Worm (Caenorhabditis elegans) whole organism, L4 larva: ENCODE results near the gene npr-18.
"Not testable (repeated sequence)": the region's sequence is repeated elsewhere in the genome, so short reads cannot be mapped to it uniquely, and the experiment has no call there.

Experiments used
- D1046.2 ChIP-seq: fragments of 200-800 bp; sonication (Bioruptor generic); IDR thresholded peaks from 2 replicates; pipeline ENCODE4 v1.3.6; 2022; ENCODE audit warnings: missing genetic modification characterization, missing compliant biosample characterization
- F10B5.3 ChIP-seq: sonication (generic microtip); optimal IDR thresholded peaks from 2 replicates; lab custom pipeline; 2016; ENCODE audit warnings: mild to moderate bottlenecking, missing genetic modification characterization, missing compliant biosample characterization
- F26F4.8 ChIP-seq: fragments of 200-800 bp; sonication (Bioruptor generic); conservative IDR thresholded peaks from 2 replicates; pipeline ENCODE4 v1.3.6; 2022; ENCODE audit warnings: missing genetic modification characterization, missing compliant biosample characterization
- F37D6.2 ChIP-seq: sonication (generic microtip); optimal IDR thresholded peaks from 2 replicates; lab custom pipeline; 2016; ENCODE audit warnings: mild to moderate bottlenecking, missing genetic modification characterization, missing compliant biosample characterization
- T20F7.1 ChIP-seq: fragments of 200-800 bp; sonication (Bioruptor generic); optimal IDR thresholded peaks from 2 replicates; lab custom pipeline; 2018; ENCODE audit warnings: mild to moderate bottlenecking, missing genetic modification characterization, missing compliant biosample characterization
- Y105C5A.15 ChIP-seq: fragments of 200-800 bp; sonication (Bioruptor generic); IDR thresholded peaks from 2 replicates; pipeline ENCODE4 v1.3.6; 2022; ENCODE audit warnings: missing genetic modification characterization, missing compliant biosample characterization
- Y5F2A.4 ChIP-seq: fragments of 200-800 bp; sonication (Bioruptor generic); optimal IDR thresholded peaks from 2 replicates; lab custom pipeline; 2018; ENCODE audit warnings: mild to moderate bottlenecking, missing genetic modification characterization, missing compliant biosample characterization
- Y75B8A.6 ChIP-seq: fragments of 200-800 bp; sonication (Bioruptor generic); IDR thresholded peaks from 2 replicates; pipeline ENCODE4 v1.3.6; 2022; ENCODE audit warnings: missing genetic modification reagents, missing genetic modification characterization, missing compliant biosample characterization
- ZK337.2 ChIP-seq: fragments of 200-800 bp; sonication (Bioruptor generic); IDR thresholded peaks from 2 replicates; pipeline ENCODE4 v1.3.6; 2022; ENCODE audit warnings: missing genetic modification reagents, missing genetic modification characterization, missing compliant biosample characterization
- aha-1 ChIP-seq: fragments of 150-350 bp; peaks from one replicate; lab custom pipeline; 2014; ENCODE audit warnings: missing biosample characterization, missing genetic modification characterization
- ceh-32 ChIP-seq: sonication (generic microtip); optimal IDR thresholded peaks from 2 replicates; lab custom pipeline; 2016; ENCODE audit warnings: mild to moderate bottlenecking, missing genetic modification characterization, missing compliant biosample characterization; ENCODE audit not compliant: poor library complexity
- ces-1 ChIP-seq: fragments of 150-350 bp; sonication (generic microtip); optimal IDR thresholded peaks from 4 replicates; lab custom pipeline; 2014; ENCODE audit warnings: missing biosample characterization, missing genetic modification reagents, missing genetic modification characterization
- cey-2 ChIP-seq: sonication (generic microtip); optimal IDR thresholded peaks from 3 replicates; lab custom pipeline; 2017; ENCODE audit warnings: missing genetic modification characterization, mild to moderate bottlenecking, missing compliant biosample characterization, antibody characterized with exemption, borderline replicate concordance; ENCODE audit not compliant: insufficient read depth
- daf-8 ChIP-seq: fragments of 200-800 bp; sonication (Bioruptor generic); IDR thresholded peaks from 2 replicates; pipeline ENCODE4 v1.3.6; 2022; ENCODE audit warnings: missing genetic modification characterization, missing compliant biosample characterization
- dmd-8 ChIP-seq: fragments of 200-800 bp; sonication (Bioruptor generic); IDR thresholded peaks from 2 replicates; pipeline ENCODE4 v1.3.6; 2022; ENCODE audit warnings: missing genetic modification characterization, missing compliant biosample characterization
- dmd-9 ChIP-seq: fragments of 200-800 bp; sonication (Bioruptor generic); IDR thresholded peaks from 2 replicates; pipeline ENCODE4 v1.3.6; 2022; ENCODE audit warnings: missing genetic modification reagents, missing genetic modification characterization, missing compliant biosample characterization
- dpl-1 ChIP-seq: fragments of 150-350 bp; optimal IDR thresholded peaks from 2 replicates; lab custom pipeline; 2014; ENCODE audit warnings: missing biosample characterization, missing genetic modification reagents, missing genetic modification characterization
- egl-43 ChIP-seq: fragments of 200-800 bp; sonication (Bioruptor generic); IDR thresholded peaks from 2 replicates; pipeline ENCODE4 v1.3.6; 2022; ENCODE audit warnings: missing genetic modification reagents, missing genetic modification characterization, missing compliant biosample characterization
- fkh-10 ChIP-seq: fragments of 150-350 bp; optimal IDR thresholded peaks from 2 replicates; lab custom pipeline; 2014; ENCODE audit warnings: missing biosample characterization, missing genetic modification reagents, missing genetic modification characterization
- gei-8 ChIP-seq: fragments of 200-800 bp; sonication (Bioruptor generic); optimal IDR thresholded peaks from 2 replicates; lab custom pipeline; 2018; ENCODE audit warnings: mild to moderate bottlenecking, missing genetic modification characterization, missing compliant biosample characterization
- lim-7 ChIP-seq: fragments of 200-800 bp; sonication (Bioruptor generic); IDR thresholded peaks from 2 replicates; pipeline ENCODE4 v1.3.6; 2022; ENCODE audit warnings: missing genetic modification characterization, missing compliant biosample characterization
- lsy-2 ChIP-seq, 2 experiments: fragments of 150-350 bp in 1 of 2; sonication (generic microtip) in 1 of 2; optimal IDR thresholded peaks; 2 replicates each; lab custom pipeline; 2014 to 2017; ENCODE audit warnings: missing biosample characterization in 2 of 2, missing genetic modification characterization in 2 of 2
- mes-2 ChIP-seq: sonication (generic microtip); optimal IDR thresholded peaks from 2 replicates; lab custom pipeline; 2016; ENCODE audit warnings: missing genotype, mild to moderate bottlenecking, missing genetic modification characterization, missing compliant biosample characterization; ENCODE audit not compliant: poor library complexity, severe bottlenecking
- nhr-11 ChIP-seq: fragments of 150-350 bp; optimal IDR thresholded peaks from 2 replicates; lab custom pipeline; 2014; ENCODE audit warnings: missing biosample characterization, missing genetic modification characterization
- nhr-111 ChIP-seq: fragments of 200-800 bp; sonication (Bioruptor generic); optimal IDR thresholded peaks from 2 replicates; lab custom pipeline; 2018; ENCODE audit warnings: mild to moderate bottlenecking, missing genetic modification characterization, missing compliant biosample characterization
- nhr-28 ChIP-seq: fragments of 150-350 bp; optimal IDR thresholded peaks from 2 replicates; lab custom pipeline; 2014; ENCODE audit warnings: missing biosample characterization, missing genetic modification characterization
- nhr-41 ChIP-seq: fragments of 200-800 bp; sonication (Bioruptor generic); IDR thresholded peaks from 2 replicates; pipeline ENCODE4 v1.3.6; 2022; ENCODE audit warnings: missing genetic modification reagents, missing genetic modification characterization, missing compliant biosample characterization
- nhr-48 ChIP-seq: sonication (generic microtip); optimal IDR thresholded peaks from 2 replicates; lab custom pipeline; 2016; ENCODE audit warnings: mild to moderate bottlenecking, missing genetic modification characterization, missing compliant biosample characterization
- pha-4 ChIP-seq, 2 experiments: fragments of 150-350 bp in 1 of 2; fragments of 200-800 bp in 1 of 2; sonication (Bioruptor generic) in 1 of 2; IDR thresholded peaks in 1 of 2; optimal IDR thresholded peaks in 1 of 2; 2 replicates each; pipeline versions ENCODE4 v1.3.6 to Lab custom; 2014 to 2022; ENCODE audit warnings: missing genetic modification characterization in 2 of 2, missing genetic modification reagents in 2 of 2, missing biosample characterization in 1 of 2, missing compliant biosample characterization in 1 of 2
- php-3 ChIP-seq: fragments of 200-800 bp; sonication (Bioruptor generic); IDR thresholded peaks from 2 replicates; pipeline ENCODE4 v1.3.6; 2022; ENCODE audit warnings: missing genetic modification reagents, missing genetic modification characterization, missing compliant biosample characterization
- rbr-2 ChIP-seq: sonication (generic microtip); optimal IDR thresholded peaks from 2 replicates; lab custom pipeline; 2016; ENCODE audit warnings: missing genotype, missing genetic modification characterization, missing compliant biosample characterization
- saeg-2 ChIP-seq: fragments of 200-800 bp; sonication (Bioruptor generic); IDR thresholded peaks from 2 replicates; pipeline ENCODE4 v1.3.6; 2022; ENCODE audit warnings: missing genetic modification reagents, missing genetic modification characterization, missing compliant biosample characterization
- sdz-12 ChIP-seq: fragments of 200-800 bp; sonication (Bioruptor generic); optimal IDR thresholded peaks from 2 replicates; lab custom pipeline; 2018; ENCODE audit warnings: mild to moderate bottlenecking, missing genetic modification characterization, missing compliant biosample characterization
- set-16 ChIP-seq: fragments of 200-800 bp; sonication (Bioruptor generic); IDR thresholded peaks from 2 replicates; pipeline ENCODE4 v1.3.6; 2022; ENCODE audit warnings: missing genetic modification reagents, missing genetic modification characterization, missing compliant biosample characterization
- spr-1 ChIP-seq: sonication (generic microtip); optimal IDR thresholded peaks from 2 replicates; lab custom pipeline; 2016; ENCODE audit warnings: mild to moderate bottlenecking, missing genetic modification characterization, missing compliant biosample characterization
- spr-3 ChIP-seq: fragments of 200-800 bp; sonication (Bioruptor generic); optimal IDR thresholded peaks from 2 replicates; lab custom pipeline; 2018; ENCODE audit warnings: mild to moderate bottlenecking, missing genetic modification characterization, missing compliant biosample characterization
- tag-97 ChIP-seq: fragments of 200-800 bp; sonication (Bioruptor generic); IDR thresholded peaks from 2 replicates; pipeline ENCODE4 v1.3.6; 2022; ENCODE audit warnings: missing genetic modification characterization, missing compliant biosample characterization
- vab-7 ChIP-seq: fragments of 200-800 bp; sonication (Bioruptor generic); IDR thresholded peaks from 2 replicates; pipeline ENCODE4 v1.3.6; 2022; ENCODE audit warnings: missing genetic modification reagents, missing genetic modification characterization, missing compliant biosample characterization
- zfp-2 ChIP-seq: sonication (generic microtip); optimal IDR thresholded peaks from 2 replicates; lab custom pipeline; 2016; ENCODE audit warnings: mild to moderate bottlenecking, missing genetic modification characterization, missing compliant biosample characterization
- zfp-3 ChIP-seq: fragments of 200-800 bp; sonication (Bioruptor generic); conservative IDR thresholded peaks from 2 replicates; pipeline ENCODE4 v1.3.6; 2022; ENCODE audit warnings: missing genetic modification reagents, missing genetic modification characterization, missing compliant biosample characterization
- zip-11 ChIP-seq: fragments of 200-800 bp; sonication (Bioruptor generic); IDR thresholded peaks from 2 replicates; pipeline ENCODE4 v1.3.6; 2022; ENCODE audit warnings: missing genetic modification characterization, missing compliant biosample characterization

Gene npr-18

DNA sequence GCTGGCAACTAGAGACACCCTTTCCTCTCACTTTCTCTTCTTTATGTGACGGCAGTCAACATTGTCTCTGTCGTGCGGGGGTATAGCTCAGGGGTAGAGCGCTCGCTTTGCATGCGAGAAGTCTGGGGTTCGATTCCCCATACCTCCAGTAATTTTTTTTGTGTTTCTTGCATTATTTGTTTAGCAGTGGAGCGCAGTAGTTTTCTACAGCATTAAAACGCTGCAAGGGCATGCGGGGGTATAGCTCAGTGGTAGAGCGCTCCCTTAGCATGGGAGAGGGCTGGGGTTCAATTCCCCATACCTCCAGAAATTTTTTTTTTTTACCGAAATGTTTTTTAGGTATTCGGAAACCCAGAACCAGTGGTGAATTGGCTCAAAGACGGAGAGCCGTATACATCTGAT, 53.0 kb downstream of the npr-18 start (continued):
- TF ChIP-seq Y5F2A.4 (peak; percentile 93), daf-8 (GFP tag; lab: Robert Waterston, UW) (peak; percentile 97; the same call in 1 of the 2 replicates), aha-1 (tag; lab: Kevin White, UChicago) (peak; percentile 99), fkh-10 (GFP tag; lab: Kevin White, UChicago) (peak; percentile 84), dmd-9 (GFP tag; lab: Robert Waterston, UW) (peak; percentile 93), zfp-3 (GFP tag; lab: Robert Waterston, UW) (peak; percentile 94), F37D6.2 (peak; percentile 86), F10B5.3 (tag; lab: Kevin White, UChicago) (peak; percentile 89), saeg-2 (GFP tag; lab: Robert Waterston, UW) (peak; percentile 93), mes-2 (tag; lab: Kevin White, UChicago) (peak; percentile 87), T20F7.1 (peak; percentile 70), tag-97 (GFP tag; lab: Robert Waterston, UW) (peak; percentile 84; the same call in 1 of the 2 replicates), Y105C5A.15 (peak; percentile 92), spr-1 (tag; lab: Kevin White, UChicago) (peak; percentile 94), spr-3 (GFP tag; lab: Kevin White, UChicago) (peak; percentile 93), F26F4.8 (GFP tag; lab: Robert Waterston, UW) (peak; percentile 99), D1046.2 (GFP tag; lab: Robert Waterston, UW) (peak; percentile 96), vab-7 (peak; percentile 98), nhr-28 (tag; lab: Kevin White, UChicago) (peak; percentile 69), Y75B8A.6 (GFP tag; lab: Robert Waterston, UW) (peak; percentile 97), cey-2 (tag; lab: Kevin White, UChicago) (peak; percentile 9), ceh-32 (tag; lab: Kevin White, UChicago) (peak; percentile 67), zfp-2 (tag; lab: Kevin White, UChicago) (peak; percentile 78), lim-7 (GFP tag; lab: Robert Waterston, UW) (peak; percentile 99), ces-1 (GFP tag; lab: Kevin White, UChicago) (peak; percentile 84), nhr-41 (GFP tag; lab: Robert Waterston, UW) (peak; percentile 94), nhr-11 (tag; lab: Kevin White, UChicago) (peak; percentile 78), ZK337.2 (GFP tag; lab: Robert Waterston, UW) (peak; percentile 84), nhr-48 (peak; percentile 86), pha-4 (GFP tag; IDR thresholded peaks at IDR 0.05; lab: Robert Waterston, UW) (peak; percentile 98), php-3 (GFP tag; lab: Robert Waterston, UW) (peak; percentile 95), sdz-12 (GFP tag; lab: Kevin White, UChicago) (peak; percentile 96), egl-43 (GFP tag; lab: Robert Waterston, UW) (peak; percentile 100), nhr-111 (GFP tag; lab: Kevin White, UChicago) (peak; percentile 96), dpl-1 (GFP tag; lab: Kevin White, UChicago) (peak; percentile 19), rbr-2 (tag; lab: Kevin White, UChicago) (peak; percentile 95), dmd-8 (GFP tag; lab: Robert Waterston, UW) (peak; percentile 99), gei-8 (GFP tag; lab: Kevin White, UChicago) (peak; percentile 91), lsy-2 (tag; optimal IDR thresholded peaks at IDR 0.05; lab: Kevin White, UChicago) (peak in 1 of 2 experiments; percentile 8), zip-11 (GFP tag; lab: Robert Waterston, UW) (peak; percentile 89), set-16 (GFP tag; lab: Robert Waterston, UW) (peak; percentile 70)
- TF ChIP-seq pha-4 (tag; optimal IDR thresholded peaks at IDR 0.05; lab: Kevin White, UChicago) = not testable (repeated sequence)
